Worm (Caenorhabditis elegans): ENCODE results near the gene C45B2.8.

Gene C45B2.8

ce11 chrX:6093046-6093445, 5.3 kb downstream of the C45B2.8 start, which contains the start of gene C15H9.5 (continued):
- no peak for TF ChIP-seq hlh-30 (tag; optimal IDR thresholded peaks at IDR 0.05; ENCODE audit: insufficient read depth)

ce11 chrX:6097551-6097950, 9.8 kb downstream of the C45B2.8 start, which contains the start of gene C15H9.4:
Gene C15H9.4, plus strand, starts transcription at chrX:6097643.
- TF ChIP-seq aha-1 (tag) (peak; percentile 54), ceh-62 (tag; optimal IDR thresholded peaks at IDR 0.05) (no peak), fos-1 (tag; optimal IDR thresholded peaks at IDR 0.05) (no peak), dpl-1 (GFP tag; optimal IDR thresholded peaks at IDR 0.05) (no peak), unc-62 (GFP tag; optimal IDR thresholded peaks at IDR 0.05 in 1 of 2) (peak in 1 of 2 experiments; percentile 90), unc-62 (tag; optimal IDR thresholded peaks at IDR 0.05) (no peak), F10B5.3 (tag; optimal IDR thresholded peaks at IDR 0.05) (no peak), dmd-9 (GFP tag; IDR thresholded peaks at IDR 0.05) (no peak), egl-27 (tag; optimal IDR thresholded peaks at IDR 0.05) (no peak), ceh-20 (GFP tag; IDR thresholded peaks at IDR 0.05) (no peak), fkh-10 (GFP tag; optimal IDR thresholded peaks at IDR 0.05) (no peak), duxl-1 (tag; optimal IDR thresholded peaks at IDR 0.05; ENCODE audit: poor library complexity) (no peak), Y75B8A.6 (GFP tag; IDR thresholded peaks at IDR 0.05) (no peak), ceh-44 (GFP tag; IDR thresholded peaks at IDR 0.05) (no peak), nhr-41 (GFP tag; IDR thresholded peaks at IDR 0.05) (no peak), spr-3 (GFP tag; optimal IDR thresholded peaks at IDR 0.05) (no peak), hlh-11 (tag; optimal IDR thresholded peaks at IDR 0.05) (peak; percentile 30), zfp-2 (tag; optimal IDR thresholded peaks at IDR 0.05) (no peak), rbr-2 (tag; optimal IDR thresholded peaks at IDR 0.05) (peak; percentile 8), spr-1 (tag; optimal IDR thresholded peaks at IDR 0.05) (no peak), egl-43 (GFP tag; IDR thresholded peaks at IDR 0.05) (0 out of 2 replicates have a peak, but pooled peaks have one; percentile 17), sdz-12 (GFP tag; optimal IDR thresholded peaks at IDR 0.05) (no peak), lsy-2 (tag; optimal IDR thresholded peaks at IDR 0.05) (peak in 1 of 2 experiments; percentile 65), set-16 (GFP tag; IDR thresholded peaks at IDR 0.05) (no peak), nhr-76 (tag; optimal IDR thresholded peaks at IDR 0.05) (no peak), nhr-10 (tag; optimal IDR thresholded peaks at IDR 0.05) (no peak), mdt-29 (GFP tag; IDR thresholded peaks at IDR 0.05) (no peak), lin-15B (tag; optimal IDR thresholded peaks at IDR 0.05) (no peak), R02D3.7 (tag; optimal IDR thresholded peaks at IDR 0.05) (no peak), dve-1 (tag; optimal IDR thresholded peaks at IDR 0.05; ENCODE audit: insufficient read depth) (no peak), nhr-25 (tag; optimal IDR thresholded peaks at IDR 0.05; ENCODE audit: borderline replicate concordance, insufficient read depth) (no peak), mdl-1 (tag; optimal IDR thresholded peaks at IDR 0.05) (peak in 1 of 2 experiments; percentile 7), nhr-42 (GFP tag; IDR thresholded peaks at IDR 0.05) (no peak), Y48G9A.11 (GFP tag; IDR thresholded peaks at IDR 0.05) (no peak), nhr-111 (GFP tag; optimal IDR thresholded peaks at IDR 0.05) (no peak), lin-38 (GFP tag; IDR thresholded peaks at IDR 0.05) (no peak), gei-8 (GFP tag; optimal IDR thresholded peaks at IDR 0.05) (no peak), F44E2.7 (GFP tag; IDR thresholded peaks at IDR 0.05) (no peak), hmg-1.1 (GFP tag; IDR thresholded peaks at IDR 0.05) (peak; percentile 73), nhr-48 (tag; optimal IDR thresholded peaks at IDR 0.05) (no peak), daf-12 (tag; optimal IDR thresholded peaks at IDR 0.05) (no peak), T26A8.4 (GFP tag; IDR thresholded peaks at IDR 0.05) (peak; percentile 21; the same call in 1 of the 2 replicates), saeg-2 (GFP tag; IDR thresholded peaks at IDR 0.05) (no peak), ctbp-1 (GFP tag; IDR thresholded peaks at IDR 0.05) (peak; percentile 56), lin-13 (GFP tag; optimal IDR thresholded peaks at IDR 0.05) (peak; percentile 27), dmd-8 (GFP tag; IDR thresholded peaks at IDR 0.05) (no peak), snpc-4 (tag; optimal IDR thresholded peaks at IDR 0.05) (no peak), ZK546.5 (tag; optimal IDR thresholded peaks at IDR 0.05) (no peak), daf-8 (GFP tag; IDR thresholded peaks at IDR 0.05) (no peak)
